Fruit fly (Drosophila melanogaster): Measurements from ENCODE around the gene CG4194.

CG4194 gene

dm6 chrX:2050070-2050899 lies 18.1 kb upstream of the CG4194 start, which contains the start of gene moody (continued):
- TF ChIP-seq CG2678 (tag; optimal IDR thresholded peaks at IDR 0.05): peak; percentile 97
- peak; percentile 94 for TF ChIP-seq dm (GFP tag; optimal IDR thresholded peaks at IDR 0.05)
- TF ChIP-seq onecut (GFP tag; IDR thresholded peaks at IDR 0.05): peak; percentile 97
- peak; percentile 99 for TF ChIP-seq B-H2 (GFP tag; optimal IDR thresholded peaks at IDR 0.05)
- peak; percentile 98 for TF ChIP-seq sisA (GFP tag; IDR thresholded peaks at IDR 0.05)
- peak; percentile 95 for TF ChIP-seq Six4 (GFP tag; optimal IDR thresholded peaks at IDR 0.05)
- TF ChIP-seq sqz (GFP tag; optimal IDR thresholded peaks at IDR 0.05): peak; percentile 63
- peak; percentile 94 for TF ChIP-seq CG11695 (GFP tag; IDR thresholded peaks at IDR 0.05)
- TF ChIP-seq CG2199 (GFP tag; IDR thresholded peaks at IDR 0.05): peak; percentile 97
- peak; percentile 97 for TF ChIP-seq CG5245 (GFP tag; optimal IDR thresholded peaks at IDR 0.05)
- TF ChIP-seq Atf6 (GFP tag; IDR thresholded peaks at IDR 0.05): peak; percentile 98
- TF ChIP-seq CHES-1-like (GFP tag; optimal IDR thresholded peaks at IDR 0.05): peak; percentile 98
- TF ChIP-seq CG15514 (GFP tag; optimal IDR thresholded peaks at IDR 0.05): peak; percentile 95
- no peak for TF ChIP-seq cad (GFP tag; optimal IDR thresholded peaks at IDR 0.05)
- TF ChIP-seq pzg (GFP tag; optimal IDR thresholded peaks at IDR 0.05): peak; percentile 45
- peak; percentile 90 for TF ChIP-seq CG13775 (GFP tag; optimal IDR thresholded peaks at IDR 0.05)
- TF ChIP-seq Dad (GFP tag; optimal IDR thresholded peaks at IDR 0.05): peak; percentile 97
- peak; percentile 98 for TF ChIP-seq Chrac-16 (GFP tag; optimal IDR thresholded peaks at IDR 0.05)
- peak; percentile 90 for TF ChIP-seq CG15011 (GFP tag; optimal IDR thresholded peaks at IDR 0.05)
- peak; percentile 97 for TF ChIP-seq MTF-1 (GFP tag; optimal IDR thresholded peaks at IDR 0.05; ENCODE audit: borderline replicate concordance)
- peak; percentile 98 for TF ChIP-seq Xbp1 (GFP tag; optimal IDR thresholded peaks at IDR 0.05)
- TF ChIP-seq CG6689 (GFP tag; IDR thresholded peaks at IDR 0.05): peak; percentile 95
- TF ChIP-seq CG9609 (GFP tag; optimal IDR thresholded peaks at IDR 0.05): peak; percentile 97
- peak; percentile 88 for TF ChIP-seq GATAe (GFP tag; conservative IDR thresholded peaks at IDR 0.05)
- peak; percentile 99 for TF ChIP-seq mirr (GFP tag; optimal IDR thresholded peaks at IDR 0.05)
- peak; percentile 92 for TF ChIP-seq emc (GFP tag; optimal IDR thresholded peaks at IDR 0.05)
- TF ChIP-seq Sox100B (GFP tag; optimal IDR thresholded peaks at IDR 0.05): peak; percentile 83
- peak; percentile 54; the same call in 2 of the 4 replicates for TF ChIP-seq Dll (GFP tag; IDR thresholded peaks at IDR 0.05; ENCODE audit: partially characterized antibody)
- peak; percentile 87 for TF ChIP-seq Abd-B (GFP tag; optimal IDR thresholded peaks at IDR 0.05)
- TF ChIP-seq CG12391 (tag; optimal IDR thresholded peaks at IDR 0.05): peak; percentile 95
- TF ChIP-seq sna (GFP tag; IDR thresholded peaks at IDR 0.05; ENCODE audit: partially characterized antibody): 0 out of 2 replicates have a peak, but pooled peaks have one; percentile 17
- peak; percentile 96 for TF ChIP-seq Blimp-1 (GFP tag; optimal IDR thresholded peaks at IDR 0.05)
- TF ChIP-seq CG13296 (GFP tag; optimal IDR thresholded peaks at IDR 0.05): peak; percentile 98
- TF ChIP-seq ase (GFP tag; IDR thresholded peaks at IDR 0.05): peak; percentile 98
- TF ChIP-seq ttk (GFP tag; IDR thresholded peaks at IDR 0.05): peak; percentile 97
- peak; percentile 99 for TF ChIP-seq H2.0 (GFP tag; IDR thresholded peaks at IDR 0.05)
- peak; percentile 99 for TF ChIP-seq CG10366 (GFP tag; IDR thresholded peaks at IDR 0.05)
- peak; percentile 93 for TF ChIP-seq kni (GFP tag; optimal IDR thresholded peaks at IDR 0.05)
- peak; percentile 98 for TF ChIP-seq shn (GFP tag; optimal IDR thresholded peaks at IDR 0.05)
- peak; percentile 98 for TF ChIP-seq gsb (GFP tag; IDR thresholded peaks at IDR 0.05)
- TF ChIP-seq tap (tag; optimal IDR thresholded peaks at IDR 0.05): peak; percentile 94
- TF ChIP-seq CG7987 (GFP tag; optimal IDR thresholded peaks at IDR 0.05): peak; percentile 97
- TF ChIP-seq CG7963 (GFP tag; IDR thresholded peaks at IDR 0.05; ENCODE audit: partially characterized antibody): no peak
- TF ChIP-seq CG6175 (GFP tag; IDR thresholded peaks at IDR 0.05): peak; percentile 98
- peak; percentile 99 for TF ChIP-seq lab (GFP tag; optimal IDR thresholded peaks at IDR 0.05)
- peak; percentile 89 for TF ChIP-seq CG18262 (tag; optimal IDR thresholded peaks at IDR 0.05)
- TF ChIP-seq sug (tag; optimal IDR thresholded peaks at IDR 0.05): peak; percentile 97
- TF ChIP-seq Atf-2 (GFP tag; optimal IDR thresholded peaks at IDR 0.05): peak; percentile 96
